Worm (Caenorhabditis elegans): Measurements from ENCODE around the gene Y32B12B.8.

DNA sequence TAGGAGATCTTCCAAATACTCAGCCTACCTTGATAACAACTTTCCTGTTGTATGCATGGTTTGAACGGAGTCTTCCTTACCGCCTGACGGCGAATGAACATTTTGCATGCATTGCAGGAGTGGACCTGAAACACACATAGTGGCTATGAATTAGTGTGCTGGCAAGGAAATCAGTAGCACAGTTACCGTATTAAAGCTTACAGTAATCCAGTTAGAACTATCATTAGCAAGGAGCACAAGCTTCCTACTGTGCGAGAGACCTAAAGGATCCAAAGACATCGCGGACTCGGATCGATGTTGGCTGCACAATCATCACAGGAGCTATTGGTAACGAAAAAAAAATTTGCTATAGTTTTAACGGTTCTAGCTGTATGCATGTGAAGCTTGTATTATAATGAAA lies 35.4 kb downstream of the Y32B12B.8 start, which contains the start of gene nhr-233:
- TF ChIP-seq flt-1 (GFP tag; IDR thresholded peaks at IDR 0.05) (no peak), med-1 (GFP tag; optimal IDR thresholded peaks at IDR 0.05; ENCODE audit: insufficient read depth) (no peak), tab-1 (GFP tag; IDR thresholded peaks at IDR 0.05) (no peak), klf-2 (GFP tag; conservative IDR thresholded peaks at IDR 0.05) (no peak), T22C8.4 (GFP tag; IDR thresholded peaks at IDR 0.05) (no peak), cog-1 (tag; optimal IDR thresholded peaks at IDR 0.05) (no peak), ref-1 (GFP tag; conservative IDR thresholded peaks at IDR 0.05) (no peak), ztf-29 (GFP tag; IDR thresholded peaks at IDR 0.05) (no peak), ztf-23 (GFP tag; IDR thresholded peaks at IDR 0.05) (no peak)

All from whole organism, midembryonic.